Fruit fly (Drosophila melanogaster) whole organism: ENCODE data around the gene sov.

Source experiments
- CG8478 ChIP-seq: fragments of >200 bp; optimal IDR thresholded peaks from 2 replicates; lab custom pipeline; 2018; ENCODE audit warnings: inconsistent platforms
- Dll ChIP-seq: fragments of >200 bp; optimal IDR thresholded peaks from 2 replicates; lab custom pipeline; 2017
- EcR ChIP-seq, 2 experiments: fragments of >200 bp; optimal IDR thresholded peaks; 2 replicates each; lab custom pipeline; 2017; ENCODE audit warnings: missing biosample characterization in 2 of 2, missing genetic modification characterization in 2 of 2, missing genetic modification reagents in 2 of 2
- pan ChIP-seq: fragments of >200 bp; optimal IDR thresholded peaks from 2 replicates; lab custom pipeline; 2017
- psq ChIP-seq: fragments of >200 bp; optimal IDR thresholded peaks from 2 replicates; lab custom pipeline; 2017
- usp ChIP-seq: fragments of >200 bp; optimal IDR thresholded peaks from 2 replicates; lab custom pipeline; 2017; ENCODE audit warnings: missing biosample characterization, missing genetic modification characterization, mixed read lengths

dm6 chrX:6775622-6776021 lies 19.5 kb downstream of the sov start:
- TF ChIP-seq Dll (lab: Kevin White, UChicago) = no peak
- no peak for TF ChIP-seq CG8478 (lab: Kevin White, UChicago)
- no peak for TF ChIP-seq pan
- no peak for TF ChIP-seq EcR (GFP tag; optimal IDR thresholded peaks at IDR 0.05; lab: Kevin White, UChicago)
- TF ChIP-seq psq = no peak
- TF ChIP-seq usp = no peak
